Comparison of ENCODE assay signal across 2 fruit fly cellular contexts in genomic region chr3R:15094218-15094928, dm6.
TF ChIP-seq lines count a peak whose summit lies in the region.

No protein-coding gene starts in this region.

TF ChIP-seq in whole organism, embryonic, 481 proteins besides CTCF, POLR2A, EP300 and RAD21 (continued from another document and continues in another):
- TF ChIP-seq corto (GFP tag; optimal IDR thresholded peaks at IDR 0.05; lab: Kevin White, UChicago) = no peak
- TF ChIP-seq CG9932 (GFP tag; IDR thresholded peaks at IDR 0.05; lab: Robert Waterston, UW) = no peak
- no peak for TF ChIP-seq fd102C (GFP tag; optimal IDR thresholded peaks at IDR 0.05; lab: Kevin White, UChicago)
- no peak for TF ChIP-seq CG43689 (GFP tag; IDR thresholded peaks at IDR 0.05; lab: Robert Waterston, UW)
- TF ChIP-seq CG15601 (tag; optimal IDR thresholded peaks at IDR 0.05; lab: Kevin White, UChicago) = peak; percentile 27
- TF ChIP-seq CG16813 (GFP tag; IDR thresholded peaks at IDR 0.05; lab: Robert Waterston, UW; ENCODE audit: partially characterized antibody) = no peak
- no peak for TF ChIP-seq HLHmδ (GFP tag; optimal IDR thresholded peaks at IDR 0.05; lab: Kevin White, UChicago)
- no peak for TF ChIP-seq CG17802 (tag; optimal IDR thresholded peaks at IDR 0.05; lab: Kevin White, UChicago)
- TF ChIP-seq btn (GFP tag; optimal IDR thresholded peaks at IDR 0.05; lab: Kevin White, UChicago) = no peak
- no peak for TF ChIP-seq CG8089 (GFP tag; optimal IDR thresholded peaks at IDR 0.05; lab: Kevin White, UChicago)
- no peak for TF ChIP-seq CG4854 (GFP tag; optimal IDR thresholded peaks at IDR 0.05; lab: Kevin White, UChicago)
- TF ChIP-seq Nf-YB (GFP tag; optimal IDR thresholded peaks at IDR 0.05; lab: Kevin White, UChicago) = no peak
- no peak for TF ChIP-seq hth (optimal IDR thresholded peaks at IDR 0.05; lab: Kevin White, UChicago)
- peak; percentile 25 for TF ChIP-seq CG9727 (GFP tag; optimal IDR thresholded peaks at IDR 0.05; lab: Kevin White, UChicago)
- TF ChIP-seq CG14441 (GFP tag; IDR thresholded peaks at IDR 0.05; lab: Robert Waterston, UW) = no peak
- no peak for TF ChIP-seq CG11247 (GFP tag; IDR thresholded peaks at IDR 0.05; lab: Robert Waterston, UW)
- no peak for TF ChIP-seq CG10209 (GFP tag; optimal IDR thresholded peaks at IDR 0.05; lab: Kevin White, UChicago)
- no peak for TF ChIP-seq CG18476 (GFP tag; optimal IDR thresholded peaks at IDR 0.05; lab: Kevin White, UChicago)
- no peak for TF ChIP-seq HLH3B (GFP tag; IDR thresholded peaks at IDR 0.05; lab: Robert Waterston, UW)
- no peak for TF ChIP-seq CG6813 (GFP tag; optimal IDR thresholded peaks at IDR 0.05; lab: Kevin White, UChicago)
- no peak for TF ChIP-seq eve (GFP tag; optimal IDR thresholded peaks at IDR 0.05; lab: Kevin White, UChicago)
- TF ChIP-seq fd96Cb (tag; optimal IDR thresholded peaks at IDR 0.05; lab: Kevin White, UChicago) = no peak
- TF ChIP-seq Bgb (GFP tag; IDR thresholded peaks at IDR 0.05; lab: Robert Waterston, UW; ENCODE audit: partially characterized antibody) = no peak
- no peak for TF ChIP-seq CG12155 (GFP tag; optimal IDR thresholded peaks at IDR 0.05; lab: Kevin White, UChicago)
- no peak for TF ChIP-seq CHES-1-like (GFP tag; optimal IDR thresholded peaks at IDR 0.05; lab: Kevin White, UChicago)
- no peak for TF ChIP-seq h (optimal IDR thresholded peaks at IDR 0.05; lab: Kevin White, UChicago)
- TF ChIP-seq Hmr (GFP tag; optimal IDR thresholded peaks at IDR 0.05; lab: Kevin White, UChicago) = peak; percentile 48
- TF ChIP-seq Scr (GFP tag; IDR thresholded peaks at IDR 0.05; lab: Robert Waterston, UW; ENCODE audit: partially characterized antibody) = no peak
- no peak for TF ChIP-seq CG11723 (GFP tag; optimal IDR thresholded peaks at IDR 0.05; lab: Kevin White, UChicago)
- no peak for TF ChIP-seq sima (GFP tag; optimal IDR thresholded peaks at IDR 0.05; lab: Kevin White, UChicago)
- no peak for TF ChIP-seq Xrp1 (GFP tag; IDR thresholded peaks at IDR 0.05; lab: Robert Waterston, UW)
- TF ChIP-seq CG9817 (tag; optimal IDR thresholded peaks at IDR 0.05; lab: Kevin White, UChicago) = no peak
- TF ChIP-seq jigr1 (GFP tag; IDR thresholded peaks at IDR 0.05; lab: Robert Waterston, UW) = no peak
- TF ChIP-seq CG2712 (tag; optimal IDR thresholded peaks at IDR 0.05; lab: Kevin White, UChicago) = peak; percentile 6
- TF ChIP-seq CG17829 (tag; optimal IDR thresholded peaks at IDR 0.05; lab: Kevin White, UChicago) = peak; percentile 2
- TF ChIP-seq NfI (GFP tag; optimal IDR thresholded peaks at IDR 0.05; lab: Kevin White, UChicago) = no peak
- TF ChIP-seq CG13775 (GFP tag; optimal IDR thresholded peaks at IDR 0.05; lab: Kevin White, UChicago) = peak; percentile 35
- TF ChIP-seq unpg (GFP tag; optimal IDR thresholded peaks at IDR 0.05; lab: Kevin White, UChicago) = no peak
- TF ChIP-seq luna (GFP tag; optimal IDR thresholded peaks at IDR 0.05; lab: Kevin White, UChicago) = no peak
- TF ChIP-seq CG6175 (GFP tag; IDR thresholded peaks at IDR 0.05; lab: Robert Waterston, UW) = no peak
- no peak for TF ChIP-seq Jarid2 (GFP tag; optimal IDR thresholded peaks at IDR 0.05; lab: Kevin White, UChicago)
- TF ChIP-seq CoRest (tag; optimal IDR thresholded peaks at IDR 0.05; lab: Kevin White, UChicago) = peak; percentile 25
- TF ChIP-seq Ada2b (GFP tag; IDR thresholded peaks at IDR 0.05; lab: Robert Waterston, UW) = no peak
- peak; percentile 31 for TF ChIP-seq gem (tag; optimal IDR thresholded peaks at IDR 0.05; lab: Kevin White, UChicago)
- TF ChIP-seq lmd (GFP tag; IDR thresholded peaks at IDR 0.05; lab: Robert Waterston, UW) = no peak
- TF ChIP-seq lbe (GFP tag; optimal IDR thresholded peaks at IDR 0.05; lab: Kevin White, UChicago) = no peak
- TF ChIP-seq klu (GFP tag; IDR thresholded peaks at IDR 0.05; lab: Robert Waterston, UW) = no peak
- no peak for TF ChIP-seq TFAM (GFP tag; optimal IDR thresholded peaks at IDR 0.05; lab: Kevin White, UChicago)
- no peak for TF ChIP-seq CG15514 (GFP tag; optimal IDR thresholded peaks at IDR 0.05; lab: Kevin White, UChicago)
- peak; percentile 37 for TF ChIP-seq CG12391 (tag; optimal IDR thresholded peaks at IDR 0.05; lab: Kevin White, UChicago)
- TF ChIP-seq CG12769 (tag; optimal IDR thresholded peaks at IDR 0.05; lab: Kevin White, UChicago) = peak; percentile 1
- TF ChIP-seq CG17385 (GFP tag; optimal IDR thresholded peaks at IDR 0.05; lab: Kevin White, UChicago) = peak; percentile 21
- no peak for TF ChIP-seq Dip2 (GFP tag; IDR thresholded peaks at IDR 0.05; lab: Robert Waterston, UW)
- no peak for TF ChIP-seq amos (GFP tag; IDR thresholded peaks at IDR 0.05; lab: Robert Waterston, UW; ENCODE audit: partially characterized antibody)
- TF ChIP-seq gfzf (GFP tag; optimal IDR thresholded peaks at IDR 0.05; lab: Kevin White, UChicago) = no peak
- TF ChIP-seq da (GFP tag; optimal IDR thresholded peaks at IDR 0.05; lab: Kevin White, UChicago) = no peak
- no peak for TF ChIP-seq dmrt11E (tag; optimal IDR thresholded peaks at IDR 0.05; lab: Kevin White, UChicago)
- peak; percentile 50 for TF ChIP-seq CG2678 (tag; optimal IDR thresholded peaks at IDR 0.05; lab: Kevin White, UChicago)
- peak; percentile 6 for TF ChIP-seq CG8924 (tag; optimal IDR thresholded peaks at IDR 0.05; lab: Kevin White, UChicago)
- TF ChIP-seq tap (tag; optimal IDR thresholded peaks at IDR 0.05; lab: Kevin White, UChicago) = no peak
- TF ChIP-seq az2 (GFP tag; optimal IDR thresholded peaks at IDR 0.05; lab: Kevin White, UChicago) = peak; percentile 4
- TF ChIP-seq CG16863 (GFP tag; optimal IDR thresholded peaks at IDR 0.05; lab: Kevin White, UChicago) = no peak
- TF ChIP-seq CG18599 (GFP tag; optimal IDR thresholded peaks at IDR 0.05; lab: Kevin White, UChicago) = no peak
- TF ChIP-seq Dek (tag; optimal IDR thresholded peaks at IDR 0.05; lab: Kevin White, UChicago) = no peak
- peak; percentile 1 for TF ChIP-seq mirr (GFP tag; optimal IDR thresholded peaks at IDR 0.05; lab: Kevin White, UChicago)
- peak; percentile 29 for TF ChIP-seq CG11504 (tag; optimal IDR thresholded peaks at IDR 0.05; lab: Kevin White, UChicago)
- TF ChIP-seq odd (GFP tag; optimal IDR thresholded peaks at IDR 0.05; lab: Kevin White, UChicago) = no peak
- no peak for TF ChIP-seq Side (GFP tag; optimal IDR thresholded peaks at IDR 0.05; lab: Kevin White, UChicago)
- peak; percentile 27 for TF ChIP-seq Meics (GFP tag; optimal IDR thresholded peaks at IDR 0.05; lab: Kevin White, UChicago)
- peak; percentile 30 for TF ChIP-seq exex (tag; optimal IDR thresholded peaks at IDR 0.05; lab: Kevin White, UChicago)

TF ChIP-seq in whole organism, prepupa, 60 proteins besides CTCF, POLR2A, EP300 and RAD21 (continued from another document):
- TF ChIP-seq salr (GFP tag; optimal IDR thresholded peaks at IDR 0.05; lab: Kevin White, UChicago) = peak in 1 of 2 experiments; percentile 42
- TF ChIP-seq net (GFP tag; optimal IDR thresholded peaks at IDR 0.05; lab: Kevin White, UChicago) = no peak
- TF ChIP-seq ss (GFP tag; optimal IDR thresholded peaks at IDR 0.05; lab: Kevin White, UChicago) = peak in 1 of 2 experiments; percentile 1
- peak; percentile 79 for TF ChIP-seq svp (GFP tag; lab: Kevin White, UChicago)
